Worm (Caenorhabditis elegans) whole organism, L2 larva: Measurements from ENCODE around the gene srd-34.
A peak's percentile ranks its signal among the peaks of the same experiment; 100 is the strongest.

Source experiments
- C34F6.9 ChIP-seq: fragments of 150-350 bp; optimal IDR thresholded peaks from 2 replicates; lab custom pipeline; 2014; ENCODE audit warnings: missing biosample characterization, missing genetic modification characterization
- F13H6.1 ChIP-seq: sonication (generic microtip); optimal IDR thresholded peaks from 2 replicates; lab custom pipeline; 2016; ENCODE audit warnings: missing genetic modification characterization, missing compliant biosample characterization
- R02D3.7 ChIP-seq: fragments of 150-350 bp; optimal IDR thresholded peaks from 2 replicates; lab custom pipeline; 2014; ENCODE audit warnings: missing biosample characterization, missing genetic modification characterization
- Y55F3AM.14 ChIP-seq: fragments of 200-800 bp; sonication (Bioruptor generic); optimal IDR thresholded peaks from 2 replicates; lab custom pipeline; 2018; ENCODE audit warnings: mild to moderate bottlenecking, missing genetic modification characterization, missing compliant biosample characterization
- ZK546.5 ChIP-seq: sonication (generic microtip); optimal IDR thresholded peaks from 2 replicates; lab custom pipeline; 2017; ENCODE audit warnings: missing biosample characterization, missing genetic modification characterization
- ama-1 ChIP-seq: fragments of 150-350 bp; optimal IDR thresholded peaks from 2 replicates; lab custom pipeline; 2018; ENCODE audit warnings: inconsistent platforms
- blmp-1 ChIP-seq: sonication (generic microtip); optimal IDR thresholded peaks from 2 replicates; lab custom pipeline; 2017; ENCODE audit warnings: missing genetic modification characterization, mild to moderate bottlenecking, missing compliant biosample characterization, antibody characterized with exemption, moderate library complexity; ENCODE audit not compliant: insufficient read depth
- ceh-16 ChIP-seq: fragments of 150-350 bp; optimal IDR thresholded peaks from 2 replicates; lab custom pipeline; 2014; ENCODE audit warnings: missing biosample characterization, missing genetic modification characterization
- ceh-82 ChIP-seq: fragments of 150-350 bp; optimal IDR thresholded peaks from 2 replicates; lab custom pipeline; 2014; ENCODE audit warnings: missing biosample characterization, missing genetic modification characterization
- crh-2 ChIP-seq: sonication (generic microtip); optimal IDR thresholded peaks from 2 replicates; lab custom pipeline; 2017; ENCODE audit warnings: missing biosample characterization, missing genetic modification characterization
- dmd-4 ChIP-seq: sonication (generic microtip); optimal IDR thresholded peaks from 2 replicates; lab custom pipeline; 2017; ENCODE audit warnings: missing biosample characterization, missing genetic modification characterization
- egl-27 ChIP-seq: sonication (generic microtip); optimal IDR thresholded peaks from 3 replicates; lab custom pipeline; 2017; ENCODE audit warnings: missing biosample characterization, missing genetic modification reagents, missing genetic modification characterization
- elt-1 ChIP-seq: fragments of 150-350 bp; optimal IDR thresholded peaks from 2 replicates; lab custom pipeline; 2014; ENCODE audit warnings: missing biosample characterization, missing genetic modification characterization
- elt-3 ChIP-seq: sonication (generic microtip); optimal IDR thresholded peaks from 2 replicates; lab custom pipeline; 2017; ENCODE audit warnings: missing biosample characterization, missing genetic modification characterization
- fos-1 ChIP-seq: fragments of 150-350 bp; optimal IDR thresholded peaks from 2 replicates; lab custom pipeline; 2014; ENCODE audit warnings: missing biosample characterization, missing genetic modification characterization
- gmeb-1 ChIP-seq: fragments of 150-350 bp; optimal IDR thresholded peaks from 2 replicates; lab custom pipeline; 2014; ENCODE audit warnings: missing biosample characterization, missing genetic modification characterization
- lin-11 ChIP-seq: fragments of 150-350 bp; sonication (generic microtip); optimal IDR thresholded peaks from 2 replicates; lab custom pipeline; 2014; ENCODE audit warnings: missing biosample characterization, missing genetic modification characterization, inconsistent platforms, mixed read lengths
- lin-13 ChIP-seq: fragments of 150-350 bp; optimal IDR thresholded peaks from 2 replicates; lab custom pipeline; 2014; ENCODE audit warnings: missing biosample characterization, missing genetic modification reagents, missing genetic modification characterization
- lsy-2 ChIP-seq, 2 experiments: fragments of 150-350 bp in 1 of 2; sonication (generic microtip) in 1 of 2; optimal IDR thresholded peaks; 2 replicates each; lab custom pipeline; 2014 to 2017; ENCODE audit warnings: missing biosample characterization in 2 of 2, missing genetic modification characterization in 2 of 2
- mab-5 ChIP-seq: fragments of 150-350 bp; optimal IDR thresholded peaks from 2 replicates; lab custom pipeline; 2014; ENCODE audit warnings: missing biosample characterization, missing genetic modification characterization
- mbf-1 ChIP-seq: sonication (generic microtip); optimal IDR thresholded peaks from 2 replicates; lab custom pipeline; 2017; ENCODE audit warnings: missing biosample characterization, missing genetic modification characterization
- mdl-1 ChIP-seq, 2 experiments: fragments of 150-350 bp in 1 of 2; sonication (generic microtip) in 1 of 2; optimal IDR thresholded peaks; 2 replicates each; lab custom pipeline; 2017; ENCODE audit warnings: missing biosample characterization in 2 of 2, missing genetic modification characterization in 2 of 2
- nhr-10 ChIP-seq: sonication (generic microtip); optimal IDR thresholded peaks from 2 replicates; lab custom pipeline; 2017; ENCODE audit warnings: missing biosample characterization, missing genetic modification characterization
- nhr-11 ChIP-seq: fragments of 150-350 bp; optimal IDR thresholded peaks from 2 replicates; lab custom pipeline; 2014; ENCODE audit warnings: missing biosample characterization, missing genetic modification characterization
- nhr-12 ChIP-seq: fragments of 150-350 bp; optimal IDR thresholded peaks from 2 replicates; lab custom pipeline; 2014; ENCODE audit warnings: missing biosample characterization, missing genetic modification characterization
- nhr-129 ChIP-seq: fragments of 150-350 bp; optimal IDR thresholded peaks from 2 replicates; lab custom pipeline; 2014; ENCODE audit warnings: missing biosample characterization, missing genetic modification characterization
- nhr-21 ChIP-seq: fragments of 150-350 bp; optimal IDR thresholded peaks from 2 replicates; lab custom pipeline; 2014; ENCODE audit warnings: missing biosample characterization, missing genetic modification characterization
- nhr-23 ChIP-seq: fragments of 150-350 bp; optimal IDR thresholded peaks from 2 replicates; lab custom pipeline; 2014; ENCODE audit warnings: missing biosample characterization, missing genetic modification reagents, missing genetic modification characterization
- nhr-237 ChIP-seq: fragments of 150-350 bp; optimal IDR thresholded peaks from 2 replicates; lab custom pipeline; 2014; ENCODE audit warnings: missing biosample characterization, missing genetic modification characterization
- nhr-6 ChIP-seq: fragments of 150-350 bp; optimal IDR thresholded peaks from 2 replicates; lab custom pipeline; 2014; ENCODE audit warnings: missing biosample characterization, missing genetic modification characterization
- nhr-77 ChIP-seq: fragments of 150-350 bp; optimal IDR thresholded peaks from 2 replicates; lab custom pipeline; 2014; ENCODE audit warnings: missing biosample characterization, missing genetic modification characterization
- peb-1 ChIP-seq: fragments of 150-350 bp; optimal IDR thresholded peaks from 2 replicates; lab custom pipeline; 2014; ENCODE audit warnings: missing biosample characterization, missing genetic modification characterization
- sem-4 ChIP-seq: fragments of 150-350 bp; optimal IDR thresholded peaks from 2 replicates; lab custom pipeline; 2014; ENCODE audit warnings: missing biosample characterization, missing genetic modification reagents, missing genetic modification characterization
- skn-1 ChIP-seq: sonication (generic microtip); optimal IDR thresholded peaks from 2 replicates; lab custom pipeline; 2017; ENCODE audit warnings: missing biosample characterization, missing genetic modification characterization
- sma-3 ChIP-seq: sonication (generic microtip); optimal IDR thresholded peaks from 2 replicates; lab custom pipeline; 2016; ENCODE audit warnings: missing genetic modification reagents, missing genetic modification characterization, missing compliant biosample characterization
- sma-9 ChIP-seq, 2 experiments: fragments of 150-350 bp in 1 of 2; sonication (generic microtip) in 1 of 2; optimal IDR thresholded peaks; 2 replicates each; lab custom pipeline; 2014 to 2016; ENCODE audit warnings: missing genetic modification characterization in 2 of 2, mild to moderate bottlenecking in 1 of 2, missing biosample characterization in 1 of 2, missing compliant biosample characterization in 1 of 2, missing genetic modification reagents in 1 of 2, moderate library complexity in 1 of 2
- snpc-4 ChIP-seq: fragments of 150-350 bp; optimal IDR thresholded peaks from 2 replicates; lab custom pipeline; 2014; ENCODE audit warnings: missing biosample characterization, missing genetic modification characterization
- unc-39 ChIP-seq: fragments of 150-350 bp; optimal IDR thresholded peaks from 2 replicates; lab custom pipeline; 2014; ENCODE audit warnings: missing biosample characterization, missing genetic modification characterization
- unc-55 ChIP-seq: fragments of 150-350 bp; sonication (generic microtip); optimal IDR thresholded peaks from 3 replicates; lab custom pipeline; 2014; ENCODE audit warnings: missing biosample characterization, missing genetic modification reagents, missing genetic modification characterization
- unc-62 ChIP-seq: fragments of 150-350 bp; optimal IDR thresholded peaks from 2 replicates; lab custom pipeline; 2014; ENCODE audit warnings: missing biosample characterization, missing genetic modification reagents, missing genetic modification characterization
- zag-1 ChIP-seq: fragments of 150-350 bp; optimal IDR thresholded peaks from 2 replicates; lab custom pipeline; 2014; ENCODE audit warnings: missing biosample characterization, missing genetic modification characterization
- ztf-1 ChIP-seq: fragments of 200-800 bp; sonication (Bioruptor generic); conservative IDR thresholded peaks from 2 replicates; pipeline ENCODE4 v1.3.6; 2022; ENCODE audit warnings: missing genetic modification characterization, missing compliant biosample characterization
- ztf-11 ChIP-seq: sonication (generic microtip); optimal IDR thresholded peaks from 2 replicates; lab custom pipeline; 2017; ENCODE audit warnings: missing biosample characterization, missing genetic modification characterization
- ztf-4 ChIP-seq: fragments of 150-350 bp; optimal IDR thresholded peaks from 2 replicates; lab custom pipeline; 2014; ENCODE audit warnings: missing biosample characterization, missing genetic modification characterization

Gene srd-34

DNA sequence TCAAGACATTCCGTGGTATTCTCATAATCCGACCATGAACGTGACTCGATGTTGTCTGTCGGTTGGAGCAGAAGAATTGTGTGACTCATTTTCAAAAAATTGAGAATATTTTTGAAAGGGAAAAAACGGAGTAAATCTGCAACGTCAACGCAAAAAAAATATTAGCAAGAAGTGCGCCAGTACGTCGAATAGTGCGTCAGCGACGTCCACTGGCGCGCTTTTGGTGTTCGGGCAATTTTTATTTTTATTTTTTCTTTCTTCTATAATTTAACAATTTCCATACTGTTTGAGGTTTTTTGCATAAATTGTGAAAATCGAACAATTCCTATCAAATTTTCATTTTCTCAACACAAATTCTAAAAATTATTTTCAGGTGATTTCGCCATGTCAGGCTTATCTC is 30.1 kb upstream of the srd-34 start, which contains the start of the genes erh-1 and lpd-9:
erh-1 (minus strand) TSS at position 204 of the 400 bp plus-strand sequence.
lpd-9 (plus strand) TSS at position 368 of the 400 bp plus-strand sequence.
- peak; percentile 81 to 86 for TF ChIP-seq lsy-2 (tag; optimal IDR thresholded peaks at IDR 0.05; lab: Kevin White, UChicago)
- peak; percentile 56 for TF ChIP-seq lin-11 (tag; lab: Kevin White, UChicago)
- peak; percentile 2 for TF ChIP-seq R02D3.7 (tag; lab: Kevin White, UChicago)
- TF ChIP-seq lin-13, result peak; percentile 50
- no peak for TF ChIP-seq ama-1 (lab: Kevin White, UChicago)
- peak; percentile 90 for TF ChIP-seq C34F6.9
- TF ChIP-seq mdl-1 (tag; optimal IDR thresholded peaks at IDR 0.05; lab: Kevin White, UChicago), result no peak
- TF ChIP-seq blmp-1 (tag; lab: Kevin White, UChicago), result peak; percentile 17
- no peak for TF ChIP-seq ztf-1
- no peak for TF ChIP-seq peb-1
- no peak for TF ChIP-seq zag-1 (tag; lab: Kevin White, UChicago)
- TF ChIP-seq nhr-237, result no peak
- peak; percentile 51 for TF ChIP-seq nhr-129 (tag; lab: Kevin White, UChicago)
- TF ChIP-seq nhr-11 (tag; lab: Kevin White, UChicago), result no peak
- peak; percentile 85 for TF ChIP-seq gmeb-1 (tag; lab: Kevin White, UChicago)
- TF ChIP-seq nhr-77 (tag; lab: Kevin White, UChicago), result no peak
- TF ChIP-seq Y55F3AM.14 (GFP tag; lab: Kevin White, UChicago), result no peak
- TF ChIP-seq mab-5 (tag; lab: Kevin White, UChicago), result peak; percentile 72
- peak; percentile 79 for TF ChIP-seq F13H6.1
- TF ChIP-seq egl-27 (tag; lab: Kevin White, UChicago), result peak; percentile 79
- TF ChIP-seq unc-39, result no peak
- TF ChIP-seq ztf-4 (tag; lab: Kevin White, UChicago), result no peak
- peak; percentile 29 for TF ChIP-seq fos-1
- no peak for TF ChIP-seq mbf-1 (tag; lab: Kevin White, UChicago)
- no peak for TF ChIP-seq ceh-82 (tag; lab: Kevin White, UChicago)
- no peak for TF ChIP-seq nhr-6
- TF ChIP-seq skn-1, result no peak
- peak; percentile 85 for TF ChIP-seq sma-9 (GFP tag; optimal IDR thresholded peaks at IDR 0.05; lab: Kevin White, UChicago)
- no peak for TF ChIP-seq sma-9 (tag; optimal IDR thresholded peaks at IDR 0.05; lab: Kevin White, UChicago)
- peak; percentile 65 for TF ChIP-seq sma-3 (GFP tag; lab: Kevin White, UChicago)
- TF ChIP-seq crh-2 (tag; lab: Kevin White, UChicago), result peak; percentile 59
- TF ChIP-seq nhr-23, result no peak
- TF ChIP-seq ztf-11, result no peak
- TF ChIP-seq ceh-16, result no peak
- peak; percentile 61 for TF ChIP-seq nhr-21 (tag; lab: Kevin White, UChicago)
- no peak for TF ChIP-seq dmd-4
- TF ChIP-seq unc-62 (GFP tag; lab: Kevin White, UChicago), result no peak
- TF ChIP-seq sem-4 (tag; lab: Kevin White, UChicago), result peak; percentile 25
- no peak for TF ChIP-seq elt-3
- TF ChIP-seq ZK546.5 (tag; lab: Kevin White, UChicago), result no peak
- peak; percentile 25 for TF ChIP-seq nhr-10 (tag; lab: Kevin White, UChicago)
- no peak for TF ChIP-seq elt-1
- TF ChIP-seq nhr-12 (tag; lab: Kevin White, UChicago), result no peak
- TF ChIP-seq snpc-4 (tag; lab: Kevin White, UChicago), result peak; percentile 49
- TF ChIP-seq unc-55 (GFP tag; lab: Kevin White, UChicago), result peak; percentile 89

DNA sequence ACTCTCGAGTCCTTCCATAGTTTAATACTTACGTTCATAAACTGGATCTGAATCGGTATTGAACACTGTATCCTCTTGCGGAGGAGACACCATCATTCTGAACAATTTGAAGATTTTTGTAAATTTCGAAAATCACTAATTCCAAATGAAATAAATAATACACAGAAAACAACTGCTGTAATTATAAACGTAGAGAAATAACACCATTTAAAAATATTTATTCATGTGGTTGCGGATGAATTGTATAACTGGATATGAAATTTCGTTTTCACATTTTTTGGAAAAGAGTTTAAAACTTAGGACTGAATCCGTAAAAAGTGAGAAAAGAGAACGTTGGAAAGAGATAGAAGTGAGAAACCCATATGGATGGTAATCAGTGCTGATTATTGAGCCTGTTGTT is 29.3 kb upstream of the srd-34 start, which contains the start of gene mics-1:
mics-1 (minus strand) TSS at position 101 of the 400 bp plus-strand sequence.
- TF ChIP-seq nhr-21 (tag; lab: Kevin White, UChicago), result no peak
